Fruit fly (Drosophila melanogaster): Measurements from ENCODE around the gene CG42747.

Gene CG42747

DNA sequence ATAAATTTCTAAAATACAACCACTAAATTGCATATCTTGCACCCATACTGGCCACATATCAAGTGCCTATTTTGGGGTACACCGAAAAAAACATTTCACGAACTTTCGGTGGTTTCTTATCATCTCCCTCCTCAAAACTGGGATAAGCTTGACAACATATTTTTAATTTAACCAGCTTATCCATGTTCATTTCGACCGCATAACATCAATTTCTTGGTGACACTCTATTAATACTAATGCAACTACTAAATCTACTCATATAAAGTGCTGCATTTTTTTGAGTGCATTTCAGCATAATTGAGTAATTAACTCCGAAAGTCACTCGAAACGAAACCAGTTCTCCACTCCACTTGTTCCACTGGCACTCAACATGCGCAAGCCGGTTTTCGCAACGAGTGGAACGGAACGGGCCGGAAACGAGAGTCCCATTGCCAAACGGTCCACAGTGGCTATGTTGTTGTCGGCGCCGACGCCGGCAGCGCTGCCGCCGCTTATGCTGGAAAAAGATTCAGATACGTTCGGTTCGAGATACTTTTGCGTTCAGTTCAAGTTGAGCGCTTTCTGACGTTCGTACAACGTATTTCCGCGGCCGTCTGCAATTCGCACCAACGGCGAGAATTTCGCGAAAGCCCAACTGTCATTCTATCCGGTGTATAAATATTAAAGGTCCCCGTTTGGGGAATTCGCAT is at the start of gene CG42747 (continued):
- TF ChIP-seq CG8290 (GFP tag; optimal IDR thresholded peaks at IDR 0.05) (peak; percentile 44), CG8290 (tag; optimal IDR thresholded peaks at IDR 0.05) (no peak), Dll (GFP tag; IDR thresholded peaks at IDR 0.05; ENCODE audit: partially characterized antibody) (peak; percentile 36; the same call in 1 of the 4 replicates), CG11085 (GFP tag; IDR thresholded peaks at IDR 0.05) (no peak), slou (GFP tag; optimal IDR thresholded peaks at IDR 0.05) (no peak), CG18262 (tag; optimal IDR thresholded peaks at IDR 0.05) (peak; percentile 92), CG34224 (GFP tag; IDR thresholded peaks at IDR 0.05; ENCODE audit: partially characterized antibody) (peak; percentile 64), Max (GFP tag; optimal IDR thresholded peaks at IDR 0.05) (peak; percentile 31), CG4707 (GFP tag; optimal IDR thresholded peaks at IDR 0.05) (peak; percentile 68), CG7556 (GFP tag; optimal IDR thresholded peaks at IDR 0.05) (peak; percentile 77), CG11560 (tag; IDR thresholded peaks at IDR 0.05) (no peak), toy (GFP tag; IDR thresholded peaks at IDR 0.05) (no peak), CG6813 (GFP tag; optimal IDR thresholded peaks at IDR 0.05) (peak; percentile 71), Jarid2 (GFP tag; optimal IDR thresholded peaks at IDR 0.05) (peak; percentile 90), phol (tag; optimal IDR thresholded peaks at IDR 0.05) (peak; percentile 86), lmd (GFP tag; IDR thresholded peaks at IDR 0.05) (peak; percentile 60), luna (GFP tag; optimal IDR thresholded peaks at IDR 0.05) (no peak), CG16863 (GFP tag; optimal IDR thresholded peaks at IDR 0.05) (peak; percentile 79), tll (GFP tag; optimal IDR thresholded peaks at IDR 0.05) (peak in 1 of 2 experiments; percentile 23), ATbp (GFP tag; optimal IDR thresholded peaks at IDR 0.05) (peak; percentile 84), CTCF (GFP tag; optimal IDR thresholded peaks at IDR 0.05) (peak; percentile 20), zen (tag; optimal IDR thresholded peaks at IDR 0.05) (peak; percentile 73), sd (tag; optimal IDR thresholded peaks at IDR 0.05) (no peak), maf-S (GFP tag; optimal IDR thresholded peaks at IDR 0.05) (peak; percentile 28), dati (GFP tag; IDR thresholded peaks at IDR 0.05) (peak; percentile 43; the same call in 1 of the 2 replicates), bsh (GFP tag; optimal IDR thresholded peaks at IDR 0.05) (peak; percentile 76 to 92), Dek (tag; optimal IDR thresholded peaks at IDR 0.05) (no peak), CG9727 (GFP tag; optimal IDR thresholded peaks at IDR 0.05) (peak; percentile 70), CG10274 (GFP tag; optimal IDR thresholded peaks at IDR 0.05) (peak; percentile 7), insv (GFP tag; optimal IDR thresholded peaks at IDR 0.05) (no peak), CG15479 (GFP tag; optimal IDR thresholded peaks at IDR 0.05) (peak; percentile 82), tup (GFP tag; optimal IDR thresholded peaks at IDR 0.05) (no peak), hb (GFP tag; IDR thresholded peaks at IDR 0.05; ENCODE audit: partially characterized antibody) (no peak), CG2120 (GFP tag; optimal IDR thresholded peaks at IDR 0.05) (peak; percentile 34), CG2116 (GFP tag; optimal IDR thresholded peaks at IDR 0.05) (peak; percentile 41), pita (GFP tag; optimal IDR thresholded peaks at IDR 0.05) (no peak), CG18476 (GFP tag; optimal IDR thresholded peaks at IDR 0.05) (peak; percentile 13), br (optimal IDR thresholded peaks at IDR 0.05) (no peak), CG6254 (GFP tag; optimal IDR thresholded peaks at IDR 0.05) (peak; percentile 86), stc (GFP tag; IDR thresholded peaks at IDR 0.05) (peak; percentile 80), CG5180 (GFP tag; optimal IDR thresholded peaks at IDR 0.05) (peak; percentile 77), h (optimal IDR thresholded peaks at IDR 0.05) (no peak), CG32767 (GFP tag; IDR thresholded peaks at IDR 0.05) (no peak), CG12391 (tag; optimal IDR thresholded peaks at IDR 0.05) (peak; percentile 85), CG33213 (GFP tag; optimal IDR thresholded peaks at IDR 0.05) (peak; percentile 30), HmgD (GFP tag; optimal IDR thresholded peaks at IDR 0.05) (no peak), NfI (GFP tag; optimal IDR thresholded peaks at IDR 0.05) (peak; percentile 58), CG32772 (GFP tag; IDR thresholded peaks at IDR 0.05) (peak; percentile 50; the same call in 1 of the 2 replicates), CG14667 (GFP tag; IDR thresholded peaks at IDR 0.05) (no peak), CG13287 (GFP tag; IDR thresholded peaks at IDR 0.05; ENCODE audit: partially characterized antibody) (peak; percentile 69)
